Fruit fly (Drosophila melanogaster): ENCODE results near the gene CG8945.

The CG8945 gene

DNA sequence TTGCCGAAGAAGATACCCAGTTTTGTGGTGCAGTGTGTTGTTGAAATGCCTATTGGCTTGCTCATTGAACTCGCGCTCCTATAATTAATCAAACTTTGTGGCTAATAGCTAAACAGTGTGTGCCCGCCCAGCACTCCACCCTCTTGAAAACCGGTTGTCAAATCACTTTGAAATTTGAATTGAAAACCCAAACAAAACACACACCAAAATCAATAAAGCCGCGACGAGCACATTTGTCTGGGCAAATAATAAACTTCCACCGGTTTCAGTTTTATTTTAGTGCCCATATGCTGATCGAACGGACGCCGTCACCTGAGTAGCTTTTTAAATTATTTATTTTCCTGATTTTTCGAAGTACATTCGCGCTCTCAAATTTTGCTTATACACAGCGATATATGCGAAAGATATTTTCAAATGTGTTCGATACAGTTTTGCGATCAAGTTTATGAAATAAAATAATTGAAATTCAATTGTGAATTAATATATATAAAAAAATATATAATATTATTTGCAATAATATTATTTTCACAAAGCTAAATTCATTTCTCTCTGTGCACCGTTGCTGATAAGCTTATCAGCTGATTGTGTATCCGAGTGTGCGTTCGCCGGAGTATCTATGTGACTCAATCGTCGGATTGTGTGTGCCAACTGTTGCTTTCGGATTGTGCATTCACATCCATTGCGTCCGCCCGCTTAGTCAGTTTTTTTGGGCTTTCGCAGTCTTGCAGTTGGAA, 42.4 kb upstream of the CG8945 start (continued):
- TF ChIP-seq exex (tag; optimal IDR thresholded peaks at IDR 0.05) = peak; percentile 62
- peak in 1 of 2 experiments; percentile 74 for TF ChIP-seq dpn (GFP tag; optimal IDR thresholded peaks at IDR 0.05)
- peak; percentile 60 for TF ChIP-seq CG9817 (tag; optimal IDR thresholded peaks at IDR 0.05)
- TF ChIP-seq CG17802 (tag; optimal IDR thresholded peaks at IDR 0.05) = no peak
- peak; percentile 66 for TF ChIP-seq CG15479 (GFP tag; optimal IDR thresholded peaks at IDR 0.05)
- TF ChIP-seq Med (GFP tag) = peak; percentile 90
- peak; percentile 39 for TF ChIP-seq CG15696 (tag; optimal IDR thresholded peaks at IDR 0.05)
- peak; percentile 67; the same call in 1 of the 2 replicates for TF ChIP-seq gsb (GFP tag; IDR thresholded peaks at IDR 0.05)
- TF ChIP-seq CoRest (tag; optimal IDR thresholded peaks at IDR 0.05) = peak; percentile 87
- TF ChIP-seq ewg (GFP tag; optimal IDR thresholded peaks at IDR 0.05) = peak; percentile 55
- TF ChIP-seq CG14667 (GFP tag; IDR thresholded peaks at IDR 0.05) = peak; percentile 63; the same call in 1 of the 2 replicates
- peak; percentile 73 for TF ChIP-seq Nf-YC (tag; optimal IDR thresholded peaks at IDR 0.05)
- TF ChIP-seq CG11723 (GFP tag; optimal IDR thresholded peaks at IDR 0.05) = peak; percentile 73
- TF ChIP-seq CG31441 (GFP tag; IDR thresholded peaks at IDR 0.05) = peak; percentile 89
- TF ChIP-seq esg (GFP tag; conservative IDR thresholded peaks at IDR 0.05) = peak; percentile 73
- TF ChIP-seq CG42726 (GFP tag; IDR thresholded peaks at IDR 0.05; ENCODE audit: partially characterized antibody) = no peak
- TF ChIP-seq Fer2 (tag; optimal IDR thresholded peaks at IDR 0.05) = peak; percentile 53
- no peak for TF ChIP-seq unc-4 (GFP tag; IDR thresholded peaks at IDR 0.05; ENCODE audit: partially characterized antibody)

DNA sequence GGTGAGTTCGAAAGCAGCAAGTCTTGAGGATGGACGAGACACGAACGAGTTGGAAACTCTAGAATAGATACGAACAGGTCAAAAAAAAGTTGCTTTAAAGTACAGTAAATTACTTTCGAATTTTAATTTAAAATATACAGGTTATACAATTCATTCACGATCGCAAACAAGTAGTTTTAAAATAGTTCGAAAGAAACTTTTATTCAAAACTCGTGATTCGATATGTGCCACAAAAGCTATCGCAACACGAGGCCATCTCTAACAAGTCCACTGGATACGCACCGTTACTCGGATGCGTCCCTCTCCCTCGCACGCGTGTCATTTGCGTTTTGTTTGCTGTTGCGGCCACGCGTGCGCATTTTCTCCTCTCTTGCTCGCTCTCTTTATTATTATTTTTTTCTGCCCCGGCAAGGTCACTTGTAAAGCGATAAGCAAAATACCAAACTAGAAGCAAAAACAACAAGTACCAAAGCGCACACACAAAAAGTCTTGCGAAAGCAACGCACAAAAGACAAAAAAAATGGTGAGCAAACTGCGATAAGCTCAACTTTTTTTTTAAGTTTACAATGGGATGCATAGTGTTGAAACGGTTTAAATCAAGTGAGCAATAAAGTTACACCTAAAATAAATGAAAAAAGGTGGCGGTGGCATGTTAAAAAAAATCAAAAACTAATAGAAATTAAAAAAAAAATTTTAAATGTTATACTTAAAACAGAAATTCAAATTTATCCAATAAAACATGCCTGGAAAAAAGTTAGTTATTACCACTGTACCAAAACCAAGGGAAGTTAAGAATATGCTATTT, 37.7 kb upstream of the CG8945 start:
- TF ChIP-seq crp (GFP tag; optimal IDR thresholded peaks at IDR 0.05) (no peak), CG6854 (GFP tag; optimal IDR thresholded peaks at IDR 0.05) (peak; percentile 71), CG10209 (GFP tag; optimal IDR thresholded peaks at IDR 0.05) (peak; percentile 65), zf30C (GFP tag; optimal IDR thresholded peaks at IDR 0.05) (no peak), CoRest (tag; optimal IDR thresholded peaks at IDR 0.05) (peak; percentile 54), psq (GFP tag; optimal IDR thresholded peaks at IDR 0.05) (no peak), CG10431 (GFP tag; optimal IDR thresholded peaks at IDR 0.05) (no peak), CG3995 (GFP tag; optimal IDR thresholded peaks at IDR 0.05) (no peak), Rx (GFP tag; IDR thresholded peaks at IDR 0.05) (peak; percentile 49), CG17385 (GFP tag; optimal IDR thresholded peaks at IDR 0.05) (peak; percentile 37), pum (GFP tag; optimal IDR thresholded peaks at IDR 0.05) (peak; percentile 5), CG12769 (tag; optimal IDR thresholded peaks at IDR 0.05) (peak; percentile 54), CG34224 (GFP tag; IDR thresholded peaks at IDR 0.05; ENCODE audit: partially characterized antibody) (peak; percentile 91), Max (GFP tag; optimal IDR thresholded peaks at IDR 0.05) (peak; percentile 9), cg (GFP tag; optimal IDR thresholded peaks at IDR 0.05) (peak; percentile 12), inv (GFP tag; IDR thresholded peaks at IDR 0.05; ENCODE audit: partially characterized antibody) (peak; percentile 81), Ada2b (GFP tag; IDR thresholded peaks at IDR 0.05) (peak; percentile 78), CG4707 (GFP tag; optimal IDR thresholded peaks at IDR 0.05) (peak; percentile 73), Mes4 (GFP tag; optimal IDR thresholded peaks at IDR 0.05) (no peak), CG4730 (GFP tag; IDR thresholded peaks at IDR 0.05) (peak; percentile 62), cwo (GFP tag; optimal IDR thresholded peaks at IDR 0.05) (peak; percentile 78), vfl (GFP tag; optimal IDR thresholded peaks at IDR 0.05) (no peak), CG12219 (GFP tag; optimal IDR thresholded peaks at IDR 0.05) (peak; percentile 2), CG2202 (tag; optimal IDR thresholded peaks at IDR 0.05) (peak; percentile 2), CG5180 (GFP tag; optimal IDR thresholded peaks at IDR 0.05) (peak; percentile 54), CG12744 (GFP tag; optimal IDR thresholded peaks at IDR 0.05) (no peak), twi (tag; optimal IDR thresholded peaks at IDR 0.05) (no peak), lmd (GFP tag; IDR thresholded peaks at IDR 0.05) (peak; percentile 80), Myb (GFP tag; optimal IDR thresholded peaks at IDR 0.05) (peak; percentile 6)
